Fruit fly (Drosophila melanogaster): ENCODE data around the gene rod.

- TF ChIP-seq CG10348 (GFP tag; IDR thresholded peaks at IDR 0.05) (no peak), CG4496 (GFP tag; IDR thresholded peaks at IDR 0.05) (no peak), rn (GFP tag; IDR thresholded peaks at IDR 0.05) (no peak), Pif1B (GFP tag; optimal IDR thresholded peaks at IDR 0.05) (no peak), CG32121 (GFP tag; IDR thresholded peaks at IDR 0.05) (no peak), Snoo (tag; optimal IDR thresholded peaks at IDR 0.05) (no peak), CG9948 (tag; optimal IDR thresholded peaks at IDR 0.05) (no peak), gl (tag; optimal IDR thresholded peaks at IDR 0.05) (no peak), fd96Ca (GFP tag; IDR thresholded peaks at IDR 0.05) (no peak), EcR (GFP tag; optimal IDR thresholded peaks at IDR 0.05) (no peak), CG15710 (tag; optimal IDR thresholded peaks at IDR 0.05) (no peak), CG12605 (GFP tag; IDR thresholded peaks at IDR 0.05) (no peak), CG13204 (GFP tag; optimal IDR thresholded peaks at IDR 0.05) (no peak)
Measured at dm6 chr3R:31580586-31580994, at the start of gene rod, which contains the start of gene pygo.

Measured in whole organism, pupa.